Worm (Caenorhabditis elegans): ENCODE results near the gene nlp-49.

DNA sequence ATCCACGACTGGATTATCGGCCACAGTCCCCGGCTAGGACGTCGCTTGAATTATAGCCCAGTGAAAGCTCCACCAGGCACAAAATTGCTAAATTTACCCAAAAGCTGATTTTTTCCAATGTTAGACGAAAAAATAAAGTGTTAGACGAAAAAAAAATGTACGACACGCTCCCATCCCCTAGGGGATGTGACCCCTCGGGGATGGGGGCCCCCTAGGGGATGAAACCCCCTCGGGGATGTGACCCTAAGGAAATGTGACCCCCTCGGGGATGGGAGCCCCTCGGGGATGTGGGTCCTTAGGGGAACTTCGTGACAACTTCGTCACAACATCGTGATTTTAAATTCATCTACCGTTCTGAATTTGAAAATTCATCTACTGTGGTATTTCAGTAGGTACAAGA is 1.3 kb downstream of the nlp-49 start:
- no peak for TF ChIP-seq unc-55 (GFP tag; optimal IDR thresholded peaks at IDR 0.05)
- TF ChIP-seq ama-1 (optimal IDR thresholded peaks at IDR 0.05): no peak
- no peak for TF ChIP-seq alr-1 (tag; optimal IDR thresholded peaks at IDR 0.05)
- no peak for TF ChIP-seq unc-62 (GFP tag; optimal IDR thresholded peaks at IDR 0.05)
- no peak for TF ChIP-seq ztf-11 (tag; optimal IDR thresholded peaks at IDR 0.05)
- TF ChIP-seq sma-9 (GFP tag; optimal IDR thresholded peaks at IDR 0.05): no peak
- TF ChIP-seq sma-9 (tag; optimal IDR thresholded peaks at IDR 0.05): no peak
- TF ChIP-seq nhr-12 (tag; optimal IDR thresholded peaks at IDR 0.05): no peak
